Worm (Caenorhabditis elegans) whole organism, young adult: Measurements from ENCODE around the gene rde-11.

Experiments used
- F52B5.7 ChIP-seq: sonication (generic microtip); optimal IDR thresholded peaks from 2 replicates; lab custom pipeline; 2016; ENCODE audit warnings: mild to moderate bottlenecking, missing genetic modification characterization, missing compliant biosample characterization
- Y53G8AR.9 ChIP-seq: fragments of 200-800 bp; sonication (Bioruptor generic); conservative IDR thresholded peaks from 2 replicates; pipeline ENCODE4 v1.3.6; 2022; ENCODE audit warnings: missing genetic modification reagents, missing genetic modification characterization, missing compliant biosample characterization
- dpl-1 ChIP-seq: fragments of 150-350 bp; optimal IDR thresholded peaks from 2 replicates; lab custom pipeline; 2014; ENCODE audit warnings: missing biosample characterization, missing genetic modification reagents, missing genetic modification characterization
- efl-1 ChIP-seq: fragments of 150-350 bp; optimal IDR thresholded peaks from 2 replicates; lab custom pipeline; 2014; ENCODE audit warnings: missing biosample characterization, missing genetic modification reagents, missing genetic modification characterization
- egl-44 ChIP-seq: fragments of 200-800 bp; sonication (Bioruptor generic); IDR thresholded peaks from 2 replicates; pipeline ENCODE4 v1.3.6; 2022; ENCODE audit warnings: missing genetic modification reagents, missing genetic modification characterization, missing compliant biosample characterization
- ekl-4 ChIP-seq: fragments of 200-800 bp; sonication (Bioruptor generic); IDR thresholded peaks from 2 replicates; pipeline ENCODE4 v1.3.6; 2022; ENCODE audit warnings: missing genetic modification reagents, missing genetic modification characterization, missing compliant biosample characterization
- him-1 ChIP-seq: sonication (generic microtip); optimal IDR thresholded peaks from 2 replicates; lab custom pipeline; 2016; ENCODE audit warnings: missing genotype, missing genetic modification reagents, missing genetic modification characterization, missing compliant biosample characterization
- hmg-1.2 ChIP-seq: fragments of 200-800 bp; sonication (Bioruptor generic); IDR thresholded peaks from 2 replicates; pipeline ENCODE4 v1.3.6; 2022; ENCODE audit warnings: missing genetic modification reagents, missing genetic modification characterization, missing compliant biosample characterization
- lin-35 ChIP-seq, 3 experiments: fragments of 150-350 bp in 2 of 3; sonication (generic microtip) in 1 of 3; optimal IDR thresholded peaks; 2 replicates each; lab custom pipeline; 2014 to 2018; ENCODE audit warnings: missing biosample characterization in 3 of 3, missing genetic modification characterization in 3 of 3, missing genetic modification reagents in 3 of 3
- mcd-1 ChIP-seq: fragments of 200-800 bp; sonication (Bioruptor generic); IDR thresholded peaks from 2 replicates; pipeline ENCODE4 v1.3.6; 2022; ENCODE audit warnings: missing genetic modification reagents, missing genetic modification characterization, missing compliant biosample characterization
- nfya-2 ChIP-seq: fragments of 200-800 bp; sonication (Bioruptor generic); IDR thresholded peaks from 2 replicates; pipeline ENCODE4 v1.3.6; 2022; ENCODE audit warnings: missing genetic modification reagents, missing genetic modification characterization, missing compliant biosample characterization
- pha-4 ChIP-seq: fragments of 150-350 bp; sonication (generic microtip); optimal IDR thresholded peaks from 2 replicates; lab custom pipeline; 2014; ENCODE audit warnings: missing biosample characterization, missing genetic modification reagents, missing genetic modification characterization
- somi-1 ChIP-seq: fragments of 200-800 bp; sonication (Bioruptor generic); optimal IDR thresholded peaks from 2 replicates; lab custom pipeline; 2018; ENCODE audit warnings: mild to moderate bottlenecking, missing genetic modification characterization, missing compliant biosample characterization
- unc-62 ChIP-seq: fragments of 150-350 bp; optimal IDR thresholded peaks from 2 replicates; lab custom pipeline; 2014; ENCODE audit warnings: missing biosample characterization, missing genetic modification reagents, missing genetic modification characterization

ce11 chrIV:13093677-13094076 lies 11.3 kb upstream of the rde-11 start, which contains the start of the genes prcc-1 and C39E9.12:
- TF ChIP-seq somi-1 (GFP tag; lab: Kevin White, UChicago), result no peak
- TF ChIP-seq efl-1, result peak; percentile 98
- TF ChIP-seq hmg-1.2, result peak; percentile 53; the same call in 1 of the 2 replicates
- TF ChIP-seq pha-4, result no peak
- TF ChIP-seq nfya-2 (GFP tag; lab: Robert Waterston, UW), result no peak
- no peak for TF ChIP-seq F52B5.7 (tag; lab: Kevin White, UChicago)
- TF ChIP-seq unc-62, result no peak
- TF ChIP-seq dpl-1 (GFP tag; lab: Kevin White, UChicago), result peak; percentile 91
- TF ChIP-seq lin-35 (GFP tag; optimal IDR thresholded peaks at IDR 0.05; lab: Kevin White, UChicago), result peak in 2 of 3 experiments; percentile 1 to 86
- no peak for TF ChIP-seq ekl-4 (GFP tag; lab: Robert Waterston, UW)
- TF ChIP-seq mcd-1 (GFP tag; lab: Robert Waterston, UW), result peak; percentile 88
- 0 out of 2 replicates have a peak, but pooled peaks have one; percentile 13 for TF ChIP-seq Y53G8AR.9
- TF ChIP-seq him-1 (tag; lab: Kevin White, UChicago), result peak; percentile 1
- no peak for TF ChIP-seq egl-44
